Worm (Caenorhabditis elegans): ENCODE data around the gene pdha-1.

The pdha-1 gene

ce11 chrII:8078041-8078440, 12.0 kb downstream of the pdha-1 start, which contains the start of gene K02C4.5:
Gene K02C4.5 (plus strand): TSS chrII:8078435.
- TF ChIP-seq ztf-18 (tag; optimal IDR thresholded peaks at IDR 0.05): peak; percentile 6
- TF ChIP-seq cebp-1 (GFP tag; IDR thresholded peaks at IDR 0.05): no peak
- TF ChIP-seq cebp-1 (tag; optimal IDR thresholded peaks at IDR 0.05): peak; percentile 16
- TF ChIP-seq snpc-1.1 (tag; optimal IDR thresholded peaks at IDR 0.05; ENCODE audit: insufficient read depth): no peak
- TF ChIP-seq let-607 (tag; optimal IDR thresholded peaks at IDR 0.05): peak; percentile 38 to 48
- TF ChIP-seq nhr-80 (tag; optimal IDR thresholded peaks at IDR 0.05): peak; percentile 82
- TF ChIP-seq F39B2.1 (GFP tag; IDR thresholded peaks at IDR 0.05): no peak
- no peak for TF ChIP-seq T07F8.4 (tag; optimal IDR thresholded peaks at IDR 0.05)
- TF ChIP-seq snpc-1.3 (tag; optimal IDR thresholded peaks at IDR 0.05; ENCODE audit: insufficient read depth): no peak
- no peak for TF ChIP-seq hmg-1.2 (GFP tag; IDR thresholded peaks at IDR 0.05)
- TF ChIP-seq T26A5.8 (tag; optimal IDR thresholded peaks at IDR 0.05): no peak
- TF ChIP-seq attf-5 (GFP tag; optimal IDR thresholded peaks at IDR 0.05): peak; percentile 29
- peak; percentile 64 for TF ChIP-seq unc-62 (GFP tag; optimal IDR thresholded peaks at IDR 0.05)

- TF ChIP-seq snpc-3.4 (tag; optimal IDR thresholded peaks at IDR 0.05) (peak; percentile 60), snpc-1.3 (tag; optimal IDR thresholded peaks at IDR 0.05; ENCODE audit: insufficient read depth) (peak; percentile 7), attf-5 (GFP tag; optimal IDR thresholded peaks at IDR 0.05) (peak; percentile 27), athp-1 (tag; optimal IDR thresholded peaks at IDR 0.05) (no peak), ets-4 (GFP tag; optimal IDR thresholded peaks at IDR 0.05) (no peak), F57C9.4 (tag; optimal IDR thresholded peaks at IDR 0.05) (no peak), tlf-1 (GFP tag; optimal IDR thresholded peaks at IDR 0.05) (no peak), F33H1.4 (GFP tag; IDR thresholded peaks at IDR 0.05) (peak; percentile 37; the same call in 1 of the 2 replicates), B0019.2 (GFP tag; conservative IDR thresholded peaks at IDR 0.05) (no peak), gei-17 (GFP tag; optimal IDR thresholded peaks at IDR 0.05) (no peak), K11D2.4 (GFP tag; IDR thresholded peaks at IDR 0.05) (no peak), hmg-1.2 (GFP tag; IDR thresholded peaks at IDR 0.05) (0 out of 2 replicates have a peak, but pooled peaks have one; percentile 13), B0336.3 (GFP tag; IDR thresholded peaks at IDR 0.05) (no peak), ceh-27 (GFP tag; optimal IDR thresholded peaks at IDR 0.05) (no peak), lir-1 (GFP tag; conservative IDR thresholded peaks at IDR 0.05) (no peak), F23B12.7 (tag; optimal IDR thresholded peaks at IDR 0.05; ENCODE audit: insufficient read depth) (peak; percentile 13), mcd-1 (GFP tag; IDR thresholded peaks at IDR 0.05) (peak; percentile 75), lsl-1 (GFP tag; optimal IDR thresholded peaks at IDR 0.05) (peak; percentile 56), aptf-3 (GFP tag; IDR thresholded peaks at IDR 0.05) (no peak), let-526 (GFP tag; IDR thresholded peaks at IDR 0.05) (no peak), C17E4.6 (GFP tag; IDR thresholded peaks at IDR 0.05) (no peak), nhr-179 (tag; optimal IDR thresholded peaks at IDR 0.05) (no peak), rpc-1 (optimal IDR thresholded peaks at IDR 0.05) (no peak), rpc-1 (tag; optimal IDR thresholded peaks at IDR 0.05) (no peak), F52B5.7 (tag; optimal IDR thresholded peaks at IDR 0.05) (no peak), bed-1 (GFP tag; IDR thresholded peaks at IDR 0.05) (no peak), hmg-20 (GFP tag; IDR thresholded peaks at IDR 0.05) (no peak), akir-1 (GFP tag; optimal IDR thresholded peaks at IDR 0.05) (no peak), D2030.7 (GFP tag; IDR thresholded peaks at IDR 0.05) (no peak), nhr-90 (tag; optimal IDR thresholded peaks at IDR 0.05) (no peak), die-1 (tag; optimal IDR thresholded peaks at IDR 0.05) (no peak), zim-3 (tag; optimal IDR thresholded peaks at IDR 0.05) (no peak), xnd-1 (tag; optimal IDR thresholded peaks at IDR 0.05) (no peak), ztf-18 (tag; optimal IDR thresholded peaks at IDR 0.05) (peak; percentile 93), ceh-91 (GFP tag; IDR thresholded peaks at IDR 0.05) (0 out of 2 replicates have a peak, but pooled peaks have one; percentile 16), lin-35 (GFP tag; optimal IDR thresholded peaks at IDR 0.05) (peak in 1 of 3 experiments; percentile 80), nfya-2 (GFP tag; IDR thresholded peaks at IDR 0.05) (no peak), lin-40 (tag; optimal IDR thresholded peaks at IDR 0.05) (peak; percentile 37)
Measured at ce11 chrII:8086803-8087202, 20.7 kb downstream of the pdha-1 start, which contains the start of gene K02C4.3. Gene K02C4.3 (minus strand): TSS chrII:8086853.
